Worm (Caenorhabditis elegans) whole organism, midembryonic: ENCODE results near the gene C14A6.7.
"Not testable (repeated sequence)": the region's sequence is repeated elsewhere in the genome, so short reads cannot be mapped to it uniquely, and the experiment has no call there.

Source experiments
- T22C8.4 ChIP-seq: fragments of 200-800 bp; sonication (Bioruptor generic); IDR thresholded peaks from 2 replicates; pipeline ENCODE4 v1.3.6; 2022; ENCODE audit warnings: missing genetic modification characterization, missing compliant biosample characterization
- cog-1 ChIP-seq: sonication (generic microtip); optimal IDR thresholded peaks from 2 replicates; lab custom pipeline; 2016; ENCODE audit warnings: missing genetic modification characterization, missing compliant biosample characterization
- flt-1 ChIP-seq: fragments of 200-800 bp; sonication (Bioruptor generic); IDR thresholded peaks from 2 replicates; pipeline ENCODE4 v1.3.6; 2022; ENCODE audit warnings: missing genetic modification characterization, missing compliant biosample characterization
- klf-2 ChIP-seq: fragments of 200-800 bp; sonication (Bioruptor generic); conservative IDR thresholded peaks from 2 replicates; pipeline ENCODE4 v1.3.6; 2022; ENCODE audit warnings: missing genetic modification reagents, missing genetic modification characterization, missing compliant biosample characterization
- med-1 ChIP-seq: sonication (generic microtip); optimal IDR thresholded peaks from 2 replicates; lab custom pipeline; 2017; ENCODE audit warnings: missing genetic modification characterization, mild to moderate bottlenecking, missing compliant biosample characterization, antibody characterized with exemption, missing genetic modification reagents; ENCODE audit not compliant: insufficient read depth
- ref-1 ChIP-seq: fragments of 200-800 bp; sonication (Bioruptor generic); conservative IDR thresholded peaks from 2 replicates; pipeline ENCODE4 v1.3.6; 2022; ENCODE audit warnings: missing genetic modification reagents, missing genetic modification characterization, missing compliant biosample characterization
- tab-1 ChIP-seq: fragments of 200-800 bp; sonication (Bioruptor generic); IDR thresholded peaks from 2 replicates; pipeline ENCODE4 v1.3.6; 2022; ENCODE audit warnings: missing genetic modification characterization, missing compliant biosample characterization
- ztf-23 ChIP-seq: fragments of 200-800 bp; sonication (Bioruptor generic); IDR thresholded peaks from 2 replicates; pipeline ENCODE4 v1.3.6; 2022; ENCODE audit warnings: missing genetic modification reagents, missing genetic modification characterization, missing compliant biosample characterization
- ztf-29 ChIP-seq: fragments of 200-800 bp; sonication (Bioruptor generic); IDR thresholded peaks from 2 replicates; pipeline ENCODE4 v1.3.6; 2022; ENCODE audit warnings: missing genetic modification reagents, missing genetic modification characterization, missing compliant biosample characterization

C14A6.7 gene

ce11 chrV:18168266-18168665 is at the start of gene C14A6.7:
C14A6.7 (minus strand) TSS chrV:18168366.
- TF ChIP-seq tab-1 (no peak), T22C8.4 (GFP tag; lab: Robert Waterston, UW) (no peak), cog-1 (no peak), klf-2 (GFP tag; lab: Robert Waterston, UW) (no peak), ref-1 (GFP tag; lab: Robert Waterston, UW) (no peak), med-1 (GFP tag; lab: Kevin White, UChicago) (no peak), ztf-29 (no peak), flt-1 (GFP tag; lab: Robert Waterston, UW) (no peak), ztf-23 (no peak)

- TF ChIP-seq ztf-29; T22C8.4 (GFP tag; lab: Robert Waterston, UW); flt-1 (GFP tag; lab: Robert Waterston, UW): not testable (repeated sequence)
Measured at ce11 chrV:18216784-18217183, 48.6 kb upstream of the C14A6.7 start, which contains the start of gene F16H6.9. F16H6.9 (plus strand) TSS chrV:18217084.

DNA sequence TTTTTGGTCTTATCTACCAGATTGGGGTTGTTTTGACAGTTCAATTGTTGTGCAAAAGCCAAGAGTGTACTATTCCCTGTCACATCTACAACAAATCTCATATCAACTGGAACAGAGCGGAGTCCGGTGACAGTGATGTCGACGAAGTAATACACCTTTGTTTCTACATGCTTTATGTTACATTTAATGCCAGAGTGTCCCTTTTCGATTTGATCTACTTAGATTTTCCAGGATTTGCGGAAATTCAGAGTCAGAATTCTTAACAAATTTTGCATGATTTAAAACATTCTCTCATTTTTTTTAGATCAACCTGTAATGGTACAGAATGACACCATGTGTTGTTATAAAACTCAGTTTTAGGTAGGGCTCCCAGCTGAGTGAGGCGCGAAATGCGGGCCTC is 48.0 kb upstream of the C14A6.7 start, which contains the start of gene F16H6.8:
Gene F16H6.8, minus strand, starts transcription at position 101 of the 400 bp plus-strand sequence.
- not testable (repeated sequence) for TF ChIP-seq T22C8.4 (GFP tag; lab: Robert Waterston, UW); ztf-23; cog-1

ce11 chrV:18212848-18213247 is 44.7 kb upstream of the C14A6.7 start:
- TF ChIP-seq cog-1 (no peak), tab-1 (no peak), ref-1 (GFP tag; lab: Robert Waterston, UW) (no peak), ztf-23 (no peak), klf-2 (GFP tag; lab: Robert Waterston, UW) (no peak), T22C8.4 (GFP tag; lab: Robert Waterston, UW) (no peak)

DNA sequence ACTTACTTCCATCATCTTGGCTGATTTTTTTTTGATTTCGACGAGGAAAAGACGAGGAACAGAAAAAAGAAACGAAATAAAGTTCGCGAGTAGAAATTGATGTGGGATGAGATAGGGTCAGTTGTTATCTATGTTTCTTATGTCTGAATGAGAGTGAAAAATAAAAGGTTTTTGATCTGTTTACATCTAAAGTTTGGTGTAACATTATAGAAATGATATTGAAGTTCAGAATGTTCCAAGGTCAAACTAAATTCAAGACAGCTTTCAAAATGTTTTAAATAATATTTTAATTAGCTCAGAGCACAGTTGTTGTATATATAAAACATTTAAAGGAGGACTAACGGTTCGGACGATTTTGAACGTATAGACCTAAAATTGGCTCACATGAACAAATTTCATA is 40.9 kb upstream of the C14A6.7 start, which contains the start of gene F16H6.7:
Gene F16H6.7, minus strand, starts transcription at position 101 of the 400 bp plus-strand sequence.
- no peak for TF ChIP-seq ref-1 (GFP tag; lab: Robert Waterston, UW)
- TF ChIP-seq T22C8.4 (GFP tag; lab: Robert Waterston, UW): no peak
- no peak for TF ChIP-seq ztf-29
- TF ChIP-seq ztf-23: no peak
- no peak for TF ChIP-seq med-1 (GFP tag; lab: Kevin White, UChicago)
- TF ChIP-seq flt-1 (GFP tag; lab: Robert Waterston, UW): no peak
- no peak for TF ChIP-seq klf-2 (GFP tag; lab: Robert Waterston, UW)
- no peak for TF ChIP-seq tab-1
- TF ChIP-seq cog-1: no peak

ce11 chrV:18198421-18198820 is 30.3 kb upstream of the C14A6.7 start, which contains the start of gene F16H6.4:
F16H6.4 (plus strand) TSS chrV:18198721.
- TF ChIP-seq ref-1 (GFP tag; lab: Robert Waterston, UW) (no peak), T22C8.4 (GFP tag; lab: Robert Waterston, UW) (no peak), cog-1 (no peak), tab-1 (no peak), klf-2 (GFP tag; lab: Robert Waterston, UW) (no peak), med-1 (GFP tag; lab: Kevin White, UChicago) (no peak), ztf-29 (no peak), ztf-23 (no peak)

DNA sequence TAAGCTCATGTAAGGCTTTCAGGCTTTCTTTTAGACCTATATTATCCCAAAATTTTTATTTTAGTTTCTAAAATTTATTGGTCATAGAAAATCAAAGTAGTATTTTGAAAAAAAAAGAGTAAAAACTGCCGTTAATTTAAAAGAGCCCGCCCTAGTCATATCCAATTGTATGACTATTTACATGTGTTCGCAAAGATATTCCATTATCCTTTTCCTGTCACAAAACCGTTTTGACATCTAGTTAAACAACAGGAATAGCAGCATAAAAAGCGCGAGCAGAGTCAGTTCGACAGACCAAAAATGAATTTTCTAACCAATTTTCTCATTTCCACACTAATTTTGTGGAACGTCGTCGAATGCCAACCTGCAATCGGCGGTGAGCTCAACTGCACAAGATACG is 26.8 kb upstream of the C14A6.7 start, which contains the start of gene F16H6.3:
Gene F16H6.3, plus strand, starts transcription at position 301 of the 400 bp plus-strand sequence.
- TF ChIP-seq tab-1: no peak
- TF ChIP-seq klf-2 (GFP tag; lab: Robert Waterston, UW): no peak
- TF ChIP-seq flt-1 (GFP tag; lab: Robert Waterston, UW): no peak

DNA sequence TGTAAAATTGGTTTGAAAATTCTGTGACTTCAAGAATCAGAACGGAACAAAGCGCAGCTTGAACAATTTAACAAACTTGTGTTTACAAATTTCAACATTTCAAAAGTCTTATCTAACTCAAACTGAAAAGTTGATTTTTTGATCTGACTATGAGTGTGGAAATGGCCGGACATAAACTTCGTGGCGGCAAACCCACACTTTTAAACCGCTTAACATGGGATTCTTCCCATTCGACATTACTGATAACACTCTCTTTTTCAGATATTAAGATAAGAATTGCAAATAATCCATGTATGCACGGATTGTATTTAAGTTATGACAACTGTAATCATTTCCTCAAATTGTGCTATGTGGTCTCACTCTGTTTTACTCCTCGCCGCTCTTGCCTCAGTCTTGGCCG is 23.0 kb upstream of the C14A6.7 start, which contains the start of gene clec-42:
Gene clec-42, plus strand, starts transcription at position 285 of the 400 bp plus-strand sequence.
- TF ChIP-seq cog-1 (no peak), T22C8.4 (GFP tag; lab: Robert Waterston, UW) (no peak), ztf-23 (no peak)

ce11 chrV:18189181-18189580 is 21.0 kb upstream of the C14A6.7 start, which contains the start of gene clec-246:
clec-246 (plus strand) TSS chrV:18189481.
- TF ChIP-seq flt-1 (GFP tag; lab: Robert Waterston, UW) (no peak), ztf-23 (no peak), cog-1 (no peak), tab-1 (no peak), ztf-29 (no peak)

DNA sequence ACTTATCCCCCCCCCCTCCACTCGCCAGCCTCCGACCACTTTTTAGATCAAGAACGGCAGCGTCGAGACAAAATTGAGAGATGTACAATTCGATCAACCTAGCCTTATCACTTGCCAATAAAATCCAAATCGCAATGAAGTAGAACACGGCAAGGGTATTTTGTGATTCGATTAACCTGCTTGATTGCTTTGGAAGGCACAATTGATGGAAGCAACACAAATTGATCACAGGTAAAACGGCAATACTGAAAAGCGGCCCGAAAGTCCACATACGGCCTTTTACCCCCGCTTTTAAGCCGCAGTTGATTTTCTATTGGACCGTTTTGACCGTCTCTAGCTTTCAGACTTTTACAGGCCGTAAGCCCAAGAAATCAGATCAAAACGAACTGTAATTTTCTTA is 20.2 kb upstream of the C14A6.7 start, which contains the start of gene clec-245:
Gene clec-245, minus strand, starts transcription at position 101 of the 400 bp plus-strand sequence.
- TF ChIP-seq tab-1: no peak
- no peak for TF ChIP-seq ztf-29
- TF ChIP-seq ref-1 (GFP tag; lab: Robert Waterston, UW): no peak
- TF ChIP-seq cog-1: no peak
- no peak for TF ChIP-seq klf-2 (GFP tag; lab: Robert Waterston, UW)
- no peak for TF ChIP-seq med-1 (GFP tag; lab: Kevin White, UChicago)
- no peak for TF ChIP-seq ztf-23
- no peak for TF ChIP-seq flt-1 (GFP tag; lab: Robert Waterston, UW)

DNA sequence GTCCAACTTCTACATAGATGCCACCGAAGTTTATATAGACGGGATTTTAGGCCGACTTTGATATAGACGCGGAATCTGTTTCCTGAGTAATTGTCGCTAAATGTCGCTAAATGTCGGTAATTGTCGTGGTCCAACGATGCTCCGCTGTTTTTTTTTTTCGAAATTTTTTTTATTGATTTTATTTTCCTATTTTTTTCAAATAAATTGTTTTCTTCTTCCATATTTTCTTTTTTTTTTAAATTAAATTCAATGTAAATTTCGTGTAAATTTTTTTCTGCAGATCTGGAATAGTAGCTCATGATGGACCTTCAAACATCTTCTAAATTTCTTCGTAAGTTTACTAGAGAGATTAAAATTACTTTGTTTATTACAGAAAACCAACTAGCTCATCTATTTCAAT is 16.7 kb upstream of the C14A6.7 start, which contains the start of gene C31G12.3:
Gene C31G12.3, plus strand, starts transcription at position 301 of the 400 bp plus-strand sequence.
- TF ChIP-seq ztf-23 (no peak), cog-1 (no peak), flt-1 (GFP tag; lab: Robert Waterston, UW) (no peak), ztf-29 (no peak), klf-2 (GFP tag; lab: Robert Waterston, UW) (no peak), med-1 (GFP tag; lab: Kevin White, UChicago) (no peak), tab-1 (no peak), ref-1 (GFP tag; lab: Robert Waterston, UW) (no peak), T22C8.4 (GFP tag; lab: Robert Waterston, UW) (no peak)
